Fruit fly (Drosophila melanogaster) Kc167 (cell line): ENCODE measurements around the gene CG4004.

Source experiments
- Myc ChIP-seq: fragments of >200 bp; optimal IDR thresholded peaks from 2 replicates; lab custom pipeline; 2017; ENCODE audit warnings: missing external identifiers
- h ChIP-seq: fragments of >200 bp; optimal IDR thresholded peaks from 3 replicates; lab custom pipeline; 2018; ENCODE audit warnings: missing external identifiers
- insv ChIP-seq: fragments of >200 bp; optimal IDR thresholded peaks from 3 replicates; lab custom pipeline; 2018; ENCODE audit warnings: missing external identifiers
- psq ChIP-seq: fragments of >200 bp; optimal IDR thresholded peaks from 2 replicates; lab custom pipeline; 2017; ENCODE audit warnings: missing external identifiers
- ttk ChIP-seq: sonication (Bioruptor generic); optimal IDR thresholded peaks from 2 replicates; lab custom pipeline; 2017; ENCODE audit warnings: missing external identifiers

- TF ChIP-seq h (peak; percentile 53), psq (lab: Kevin White, UChicago) (peak; percentile 96), Myc (lab: Kevin White, UChicago) (no peak), ttk (lab: Kevin White, UChicago) (no peak), insv (peak; percentile 55)
Measured at dm6 chrX:12753602-12754347, 9.8 kb downstream of the CG4004 start.
